Worm (Caenorhabditis elegans): ENCODE results near the gene nrfl-1.

DNA sequence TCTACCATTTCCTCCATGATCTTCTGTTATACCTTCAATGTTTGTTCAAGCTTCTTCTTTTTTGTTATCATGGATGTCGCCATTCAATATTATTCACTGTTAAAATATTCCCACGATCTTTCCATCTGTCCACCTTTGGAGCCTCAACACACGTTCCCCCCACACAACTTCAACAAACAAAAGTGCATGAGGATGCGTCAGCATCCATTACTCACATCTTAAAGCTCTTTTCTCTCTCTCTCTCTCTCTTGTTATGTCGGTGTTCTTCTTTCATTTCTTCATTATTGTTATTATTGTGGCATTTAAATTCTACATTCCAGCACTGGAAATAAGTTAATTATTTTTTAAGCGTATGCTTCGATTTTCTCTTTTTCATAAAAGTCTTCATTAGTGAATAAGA, 4.8 kb upstream of the nrfl-1 start:
- TF ChIP-seq ztf-29 (GFP tag; IDR thresholded peaks at IDR 0.05) = no peak
- no peak for TF ChIP-seq T22C8.4 (GFP tag; IDR thresholded peaks at IDR 0.05)
- TF ChIP-seq ref-1 (GFP tag; conservative IDR thresholded peaks at IDR 0.05) = no peak
- no peak for TF ChIP-seq med-1 (GFP tag; optimal IDR thresholded peaks at IDR 0.05; ENCODE audit: insufficient read depth)
- TF ChIP-seq cog-1 (tag; optimal IDR thresholded peaks at IDR 0.05) = no peak
- TF ChIP-seq tab-1 (GFP tag; IDR thresholded peaks at IDR 0.05) = no peak

All from whole organism, midembryonic.